Worm (Caenorhabditis elegans) whole organism, young adult: ENCODE measurements around the gene aptf-1.

Experiments used
- D2030.7 ChIP-seq: fragments of 200-800 bp; sonication (Bioruptor generic); IDR thresholded peaks from 2 replicates; pipeline ENCODE4 v1.3.6; 2022; ENCODE audit warnings: missing genetic modification reagents, missing genetic modification characterization, missing compliant biosample characterization
- F33H1.4 ChIP-seq: fragments of 200-800 bp; sonication (Bioruptor generic); IDR thresholded peaks from 2 replicates; pipeline ENCODE4 v1.3.6; 2022; ENCODE audit warnings: missing genetic modification reagents, missing genetic modification characterization, missing compliant biosample characterization
- F37B4.10 ChIP-seq: fragments of 200-800 bp; sonication (Bioruptor generic); IDR thresholded peaks from 2 replicates; pipeline ENCODE4 v1.3.6; 2022; ENCODE audit warnings: missing genetic modification characterization, missing compliant biosample characterization
- F49E8.2 ChIP-seq: sonication (generic microtip); optimal IDR thresholded peaks from 3 replicates; lab custom pipeline; 2017; ENCODE audit warnings: missing genetic modification characterization, mild to moderate bottlenecking, missing compliant biosample characterization, antibody characterized with exemption, moderate library complexity; ENCODE audit not compliant: insufficient read depth
- F57A8.1 ChIP-seq: fragments of 200-800 bp; sonication (Bioruptor generic); optimal IDR thresholded peaks from 2 replicates; lab custom pipeline; 2018; ENCODE audit warnings: mild to moderate bottlenecking, missing genetic modification characterization, moderate library complexity, missing compliant biosample characterization
- K11D2.4 ChIP-seq: fragments of 200-800 bp; sonication (Bioruptor generic); IDR thresholded peaks from 2 replicates; pipeline ENCODE4 v1.3.6; 2022; ENCODE audit warnings: missing genetic modification reagents, missing genetic modification characterization, missing compliant biosample characterization
- Y53G8AR.9 ChIP-seq: fragments of 200-800 bp; sonication (Bioruptor generic); conservative IDR thresholded peaks from 2 replicates; pipeline ENCODE4 v1.3.6; 2022; ENCODE audit warnings: missing genetic modification reagents, missing genetic modification characterization, missing compliant biosample characterization
- ZK185.1 ChIP-seq: sonication (generic microtip); optimal IDR thresholded peaks from 2 replicates; lab custom pipeline; 2016; ENCODE audit warnings: mild to moderate bottlenecking, missing genetic modification characterization, missing compliant biosample characterization; ENCODE audit not compliant: poor library complexity, severe bottlenecking
- cebp-1 ChIP-seq, 2 experiments: fragments of 200-800 bp in 1 of 2; sonication (Bioruptor generic) in 1 of 2; sonication (generic microtip) in 1 of 2; IDR thresholded peaks in 1 of 2; optimal IDR thresholded peaks in 1 of 2; 2 replicates each; pipeline versions ENCODE4 v1.3.6 to Lab custom; 2017 to 2022; ENCODE audit warnings: missing compliant biosample characterization in 2 of 2, missing genetic modification characterization in 2 of 2, mild to moderate bottlenecking in 1 of 2, missing genetic modification reagents in 1 of 2, moderate library complexity in 1 of 2
- ceh-40 ChIP-seq: fragments of 200-800 bp; sonication (Bioruptor generic); IDR thresholded peaks from 2 replicates; pipeline ENCODE4 v1.3.6; 2022; ENCODE audit warnings: missing genetic modification characterization, missing compliant biosample characterization
- ceh-91 ChIP-seq: fragments of 200-800 bp; sonication (Bioruptor generic); IDR thresholded peaks from 2 replicates; pipeline ENCODE4 v1.3.6; 2022; ENCODE audit warnings: missing genetic modification reagents, missing genetic modification characterization, missing compliant biosample characterization
- dox-1 ChIP-seq: fragments of 200-800 bp; sonication (Bioruptor generic); IDR thresholded peaks from 2 replicates; pipeline ENCODE4 v1.3.6; 2022; ENCODE audit warnings: missing genetic modification reagents, missing genetic modification characterization, missing compliant biosample characterization
- dpff-1 ChIP-seq: sonication (generic microtip); optimal IDR thresholded peaks from 2 replicates; lab custom pipeline; 2017; ENCODE audit warnings: mild to moderate bottlenecking, missing genetic modification characterization, missing compliant biosample characterization
- dpl-1 ChIP-seq: fragments of 150-350 bp; optimal IDR thresholded peaks from 2 replicates; lab custom pipeline; 2014; ENCODE audit warnings: missing biosample characterization, missing genetic modification reagents, missing genetic modification characterization
- efl-1 ChIP-seq: fragments of 150-350 bp; optimal IDR thresholded peaks from 2 replicates; lab custom pipeline; 2014; ENCODE audit warnings: missing biosample characterization, missing genetic modification reagents, missing genetic modification characterization
- ekl-4 ChIP-seq: fragments of 200-800 bp; sonication (Bioruptor generic); IDR thresholded peaks from 2 replicates; pipeline ENCODE4 v1.3.6; 2022; ENCODE audit warnings: missing genetic modification reagents, missing genetic modification characterization, missing compliant biosample characterization
- fkh-3 ChIP-seq: sonication (generic microtip); optimal IDR thresholded peaks from 2 replicates; lab custom pipeline; 2016; ENCODE audit warnings: mild to moderate bottlenecking, missing genetic modification characterization, missing compliant biosample characterization
- him-1 ChIP-seq: sonication (generic microtip); optimal IDR thresholded peaks from 2 replicates; lab custom pipeline; 2016; ENCODE audit warnings: missing genotype, missing genetic modification reagents, missing genetic modification characterization, missing compliant biosample characterization
- hmg-1.2 ChIP-seq: fragments of 200-800 bp; sonication (Bioruptor generic); IDR thresholded peaks from 2 replicates; pipeline ENCODE4 v1.3.6; 2022; ENCODE audit warnings: missing genetic modification reagents, missing genetic modification characterization, missing compliant biosample characterization
- lin-35 ChIP-seq, 3 experiments: fragments of 150-350 bp in 2 of 3; sonication (generic microtip) in 1 of 3; optimal IDR thresholded peaks; 2 replicates each; lab custom pipeline; 2014 to 2018; ENCODE audit warnings: missing biosample characterization in 3 of 3, missing genetic modification characterization in 3 of 3, missing genetic modification reagents in 3 of 3
- lin-40 ChIP-seq: sonication (generic microtip); optimal IDR thresholded peaks from 2 replicates; lab custom pipeline; 2016; ENCODE audit warnings: missing genetic modification characterization, mild to moderate bottlenecking, missing compliant biosample characterization, missing genotype, missing genetic modification reagents
- lsl-1 ChIP-seq: fragments of 200-800 bp; sonication (Bioruptor generic); optimal IDR thresholded peaks from 2 replicates; lab custom pipeline; 2018; ENCODE audit warnings: mild to moderate bottlenecking, missing genetic modification characterization, moderate library complexity, missing compliant biosample characterization
- madf-6 ChIP-seq: fragments of 200-800 bp; sonication (Bioruptor generic); IDR thresholded peaks from 2 replicates; pipeline ENCODE4 v1.3.6; 2022; ENCODE audit warnings: missing genetic modification reagents, missing genetic modification characterization, missing compliant biosample characterization
- madf-8 ChIP-seq: fragments of 200-800 bp; sonication (Bioruptor generic); conservative IDR thresholded peaks from 2 replicates; pipeline ENCODE4 v1.3.6; 2022; ENCODE audit warnings: missing genetic modification reagents, missing genetic modification characterization, missing compliant biosample characterization
- mcd-1 ChIP-seq: fragments of 200-800 bp; sonication (Bioruptor generic); IDR thresholded peaks from 2 replicates; pipeline ENCODE4 v1.3.6; 2022; ENCODE audit warnings: missing genetic modification reagents, missing genetic modification characterization, missing compliant biosample characterization
- mxl-1 ChIP-seq: sonication (generic microtip); optimal IDR thresholded peaks from 2 replicates; lab custom pipeline; 2016; ENCODE audit warnings: missing genetic modification characterization, missing compliant biosample characterization
- nfyb-1 ChIP-seq: fragments of 200-800 bp; sonication (Bioruptor generic); IDR thresholded peaks from 2 replicates; pipeline ENCODE4 v1.3.6; 2022; ENCODE audit warnings: missing genetic modification reagents, missing genetic modification characterization, missing compliant biosample characterization
- nhr-179 ChIP-seq: sonication (generic microtip); optimal IDR thresholded peaks from 2 replicates; lab custom pipeline; 2016; ENCODE audit warnings: mild to moderate bottlenecking, missing genetic modification characterization, missing compliant biosample characterization
- nhr-80 ChIP-seq: sonication (generic microtip); optimal IDR thresholded peaks from 2 replicates; lab custom pipeline; 2016; ENCODE audit warnings: missing genetic modification characterization, missing compliant biosample characterization
- pbrm-1 ChIP-seq: fragments of 200-800 bp; sonication (Bioruptor generic); IDR thresholded peaks from 2 replicates; pipeline ENCODE4 v1.3.6; 2022; ENCODE audit warnings: missing genetic modification reagents, missing genetic modification characterization, missing compliant biosample characterization
- rpc-1 ChIP-seq, 2 experiments: fragments of 150-350 bp in 1 of 2; sonication (generic microtip) in 1 of 2; optimal IDR thresholded peaks; 2 replicates each; lab custom pipeline; 2014 to 2018; ENCODE audit warnings: missing biosample characterization in 1 of 2, missing genetic modification characterization in 1 of 2, missing genetic modification reagents in 1 of 2, missing genotype in 1 of 2
- snpc-1.1 ChIP-seq: sonication (generic microtip); optimal IDR thresholded peaks from 2 replicates; lab custom pipeline; 2017; ENCODE audit warnings: missing genetic modification characterization, mild to moderate bottlenecking, missing compliant biosample characterization, antibody characterized with exemption, moderate library complexity, missing genotype, missing genetic modification reagents; ENCODE audit not compliant: insufficient read depth
- snpc-1.3 ChIP-seq: sonication (generic microtip); optimal IDR thresholded peaks from 2 replicates; lab custom pipeline; 2017; ENCODE audit warnings: missing genetic modification characterization, mild to moderate bottlenecking, missing compliant biosample characterization, antibody characterized with exemption, moderate library complexity, missing genotype, missing genetic modification reagents; ENCODE audit not compliant: insufficient read depth
- snpc-3.4 ChIP-seq: sonication (generic microtip); optimal IDR thresholded peaks from 2 replicates; lab custom pipeline; 2017; ENCODE audit warnings: missing genetic modification characterization, mild to moderate bottlenecking, missing compliant biosample characterization, antibody characterized with exemption, moderate library complexity, missing genotype, missing genetic modification reagents
- snpc-4 ChIP-seq, 5 experiments: fragments of 150-350 bp in 1 of 5; sonication (generic microtip) in 4 of 5; optimal IDR thresholded peaks; 2 replicates each; lab custom pipeline; 2014 to 2018; ENCODE audit warnings: missing genetic modification characterization in 5 of 5, missing biosample characterization in 3 of 5, antibody characterized with exemption in 2 of 5, mild to moderate bottlenecking in 2 of 5, missing compliant biosample characterization in 2 of 5, missing genotype in 2 of 5, moderate library complexity in 2 of 5, missing genetic modification reagents in 1 of 5
- somi-1 ChIP-seq: fragments of 200-800 bp; sonication (Bioruptor generic); optimal IDR thresholded peaks from 2 replicates; lab custom pipeline; 2018; ENCODE audit warnings: mild to moderate bottlenecking, missing genetic modification characterization, missing compliant biosample characterization
- tbp1 ChIP-seq: fragments of 200-800 bp; sonication (Bioruptor generic); optimal IDR thresholded peaks from 2 replicates; lab custom pipeline; 2018; ENCODE audit warnings: mild to moderate bottlenecking, missing genetic modification characterization, missing compliant biosample characterization
- tlf-1 ChIP-seq: fragments of 200-800 bp; sonication (Bioruptor generic); optimal IDR thresholded peaks from 2 replicates; lab custom pipeline; 2018; ENCODE audit warnings: mild to moderate bottlenecking, missing genetic modification characterization, missing compliant biosample characterization
- unc-62 ChIP-seq: fragments of 150-350 bp; optimal IDR thresholded peaks from 2 replicates; lab custom pipeline; 2014; ENCODE audit warnings: missing biosample characterization, missing genetic modification reagents, missing genetic modification characterization
- xnd-1 ChIP-seq: sonication (generic microtip); optimal IDR thresholded peaks from 2 replicates; lab custom pipeline; 2016; ENCODE audit warnings: missing genotype, missing genetic modification reagents, missing genetic modification characterization, missing compliant biosample characterization

Gene aptf-1

ce11 chrII:6484876-6485526 lies 30.2 kb downstream of the aptf-1 start, which contains the start of the genes lido-16 and plpp-1.2 (continued):
- TF ChIP-seq cebp-1 (GFP tag; IDR thresholded peaks at IDR 0.05; lab: Robert Waterston, UW) (no peak), cebp-1 (tag; optimal IDR thresholded peaks at IDR 0.05; lab: Kevin White, UChicago) (no peak)

- TF ChIP-seq cebp-1 (GFP tag; IDR thresholded peaks at IDR 0.05; lab: Robert Waterston, UW) (0 out of 2 replicates have a peak, but pooled peaks have one; percentile 24), cebp-1 (tag; optimal IDR thresholded peaks at IDR 0.05; lab: Kevin White, UChicago) (no peak), somi-1 (no peak), nhr-80 (peak; percentile 82)
Observed at ce11 chrII:6486344-6486743, 31.6 kb downstream of the aptf-1 start.

- no peak for TF ChIP-seq K11D2.4 (GFP tag; lab: Robert Waterston, UW)
- TF ChIP-seq madf-8: peak; percentile 30
- TF ChIP-seq Y53G8AR.9: no peak
- TF ChIP-seq F37B4.10 (GFP tag; lab: Robert Waterston, UW): no peak
- peak; percentile 10 for TF ChIP-seq dpl-1
- TF ChIP-seq dox-1: peak; percentile 81
- peak; percentile 12 for TF ChIP-seq lin-40 (tag; lab: Kevin White, UChicago)
- peak; percentile 56 for TF ChIP-seq xnd-1 (tag; lab: Kevin White, UChicago)
- peak; percentile 55 for TF ChIP-seq F49E8.2 (tag; lab: Kevin White, UChicago)
- no peak for TF ChIP-seq cebp-1 (GFP tag; IDR thresholded peaks at IDR 0.05; lab: Robert Waterston, UW)
- peak; percentile 34 for TF ChIP-seq cebp-1 (tag; optimal IDR thresholded peaks at IDR 0.05; lab: Kevin White, UChicago)
- TF ChIP-seq madf-6 (GFP tag; lab: Robert Waterston, UW): peak; percentile 89
- peak; percentile 40 for TF ChIP-seq ZK185.1 (tag; lab: Kevin White, UChicago)
- TF ChIP-seq snpc-4 (GFP tag; optimal IDR thresholded peaks at IDR 0.05; lab: Kevin White, UChicago): no peak
- peak; percentile 32 to 58 (median 50) for TF ChIP-seq snpc-4 (tag; optimal IDR thresholded peaks at IDR 0.05; lab: Kevin White, UChicago)
- TF ChIP-seq efl-1: peak; percentile 49
- TF ChIP-seq mcd-1 (GFP tag; lab: Robert Waterston, UW): peak; percentile 74
- TF ChIP-seq rpc-1 (optimal IDR thresholded peaks at IDR 0.05; lab: Kevin White, UChicago): no peak
- no peak for TF ChIP-seq rpc-1 (tag; optimal IDR thresholded peaks at IDR 0.05; lab: Kevin White, UChicago)
- no peak for TF ChIP-seq ceh-40 (GFP tag; lab: Robert Waterston, UW)
- TF ChIP-seq fkh-3: no peak
- peak; percentile 62 for TF ChIP-seq D2030.7 (GFP tag; lab: Robert Waterston, UW)
- no peak for TF ChIP-seq unc-62 (GFP tag; lab: Kevin White, UChicago)
- TF ChIP-seq lin-35 (GFP tag; optimal IDR thresholded peaks at IDR 0.05; lab: Kevin White, UChicago): peak in 2 of 3 experiments; percentile 23 to 77
- TF ChIP-seq ceh-91 (GFP tag; lab: Robert Waterston, UW): peak; percentile 56
- TF ChIP-seq ekl-4 (GFP tag; lab: Robert Waterston, UW): peak; percentile 72; the same call in 1 of the 2 replicates
- TF ChIP-seq pbrm-1 (GFP tag; lab: Robert Waterston, UW): peak; percentile 52; the same call in 1 of the 2 replicates
- peak; percentile 45; the same call in 1 of the 2 replicates for TF ChIP-seq hmg-1.2 (GFP tag; lab: Robert Waterston, UW)
- peak; percentile 51 for TF ChIP-seq tlf-1 (GFP tag; lab: Kevin White, UChicago)
- TF ChIP-seq tbp1: peak; percentile 50
- peak; percentile 47 for TF ChIP-seq snpc-1.1 (tag; lab: Kevin White, UChicago)
- peak; percentile 71 for TF ChIP-seq nfyb-1 (GFP tag; lab: Robert Waterston, UW)
- no peak for TF ChIP-seq nhr-179 (tag; lab: Kevin White, UChicago)
- TF ChIP-seq dpff-1 (tag; lab: Kevin White, UChicago): no peak
- TF ChIP-seq lsl-1: peak; percentile 92
- TF ChIP-seq F57A8.1: no peak
- TF ChIP-seq snpc-1.3 (tag; lab: Kevin White, UChicago): peak; percentile 53
- peak; percentile 41 for TF ChIP-seq snpc-3.4 (tag; lab: Kevin White, UChicago)
- TF ChIP-seq him-1 (tag; lab: Kevin White, UChicago): peak; percentile 0
- no peak for TF ChIP-seq mxl-1 (tag; lab: Kevin White, UChicago)
- TF ChIP-seq F33H1.4 (GFP tag; lab: Robert Waterston, UW): peak; percentile 97
Observed at ce11 chrII:6489711-6490184, 35.0 kb downstream of the aptf-1 start, which contains the start of the genes snr-3 and rsp-5. snr-3 (minus strand) TSS chrII:6489761. rsp-5 (plus strand) TSS chrII:6490165.
